Worm (Caenorhabditis elegans) whole organism, late embryonic: ENCODE measurements around the gene sptl-2.
A peak's percentile ranks its signal among the peaks of the same experiment; 100 is the strongest.

Experiments
- C08G9.2 ChIP-seq: sonication (generic microtip); optimal IDR thresholded peaks from 2 replicates; lab custom pipeline; 2016; ENCODE audit warnings: mild to moderate bottlenecking, missing genetic modification characterization, moderate library complexity, missing compliant biosample characterization
- C38D4.7 ChIP-seq: fragments of 200-800 bp; sonication (Bioruptor generic); optimal IDR thresholded peaks from 2 replicates; lab custom pipeline; 2018; ENCODE audit warnings: mild to moderate bottlenecking, missing genetic modification characterization, moderate library complexity, missing compliant biosample characterization
- F13H6.1 ChIP-seq: sonication (generic microtip); optimal IDR thresholded peaks from 2 replicates; lab custom pipeline; 2016; ENCODE audit warnings: missing genetic modification characterization, missing compliant biosample characterization
- K02D7.2 ChIP-seq: sonication (generic microtip); optimal IDR thresholded peaks from 2 replicates; lab custom pipeline; 2017; ENCODE audit warnings: mild to moderate bottlenecking, missing genetic modification characterization, missing compliant biosample characterization
- Y22D7AL.16 ChIP-seq: sonication (generic microtip); optimal IDR thresholded peaks from 2 replicates; lab custom pipeline; 2016; ENCODE audit warnings: missing genetic modification characterization, missing compliant biosample characterization
- ama-1 ChIP-seq: fragments of 150-350 bp; optimal IDR thresholded peaks from 2 replicates; lab custom pipeline; 2014
- ceh-30 ChIP-seq: fragments of 150-350 bp; optimal IDR thresholded peaks from 2 replicates; lab custom pipeline; 2014; ENCODE audit warnings: missing biosample characterization, missing genetic modification characterization
- ceh-34 ChIP-seq: sonication (generic microtip); optimal IDR thresholded peaks from 2 replicates; lab custom pipeline; 2016; ENCODE audit warnings: mild to moderate bottlenecking, missing genetic modification characterization, missing compliant biosample characterization
- ceh-9 ChIP-seq: sonication (generic microtip); optimal IDR thresholded peaks from 2 replicates; lab custom pipeline; 2016; ENCODE audit warnings: mild to moderate bottlenecking, missing genetic modification characterization, inconsistent platforms, missing compliant biosample characterization
- dmd-4 ChIP-seq: sonication (generic microtip); optimal IDR thresholded peaks from 2 replicates; lab custom pipeline; 2016; ENCODE audit warnings: borderline replicate concordance, missing genetic modification characterization, missing compliant biosample characterization
- elt-4 ChIP-seq: sonication (generic microtip); optimal IDR thresholded peaks from 2 replicates; lab custom pipeline; 2016; ENCODE audit warnings: missing genetic modification characterization, missing compliant biosample characterization
- ets-4 ChIP-seq: sonication (generic microtip); optimal IDR thresholded peaks from 2 replicates; lab custom pipeline; 2016; ENCODE audit warnings: missing genetic modification characterization, missing compliant biosample characterization
- eyg-1 ChIP-seq: sonication (generic microtip); optimal IDR thresholded peaks from 2 replicates; lab custom pipeline; 2016; ENCODE audit warnings: missing genotype, missing genetic modification characterization, missing compliant biosample characterization
- fkh-6 ChIP-seq: sonication (generic microtip); optimal IDR thresholded peaks from 2 replicates; lab custom pipeline; 2016; ENCODE audit warnings: missing genetic modification characterization, missing compliant biosample characterization
- gmeb-2 ChIP-seq: sonication (generic microtip); optimal IDR thresholded peaks from 2 replicates; lab custom pipeline; 2016; ENCODE audit warnings: missing genetic modification characterization, inconsistent platforms, missing compliant biosample characterization
- hlh-8 ChIP-seq: sonication (generic microtip); optimal IDR thresholded peaks from 2 replicates; lab custom pipeline; 2016; ENCODE audit warnings: missing genotype, missing genetic modification characterization, missing compliant biosample characterization
- madf-2 ChIP-seq: sonication (generic microtip); optimal IDR thresholded peaks from 2 replicates; lab custom pipeline; 2017; ENCODE audit warnings: missing genetic modification characterization, missing compliant biosample characterization
- nfya-1 ChIP-seq: sonication (generic microtip); optimal IDR thresholded peaks from 2 replicates; lab custom pipeline; 2017; ENCODE audit warnings: missing genetic modification characterization, mild to moderate bottlenecking, missing compliant biosample characterization, antibody characterized with exemption, moderate library complexity
- odd-2 ChIP-seq: sonication (generic microtip); optimal IDR thresholded peaks from 2 replicates; lab custom pipeline; 2017; ENCODE audit warnings: antibody characterized with exemption, mild to moderate bottlenecking, missing genetic modification characterization, missing compliant biosample characterization
- pag-3 ChIP-seq: sonication (generic microtip); optimal IDR thresholded peaks from 2 replicates; lab custom pipeline; 2016; ENCODE audit warnings: missing compliant biosample characterization, missing genetic modification characterization, borderline replicate concordance
- pat-9 ChIP-seq: fragments of 200-800 bp; sonication (Bioruptor generic); optimal IDR thresholded peaks from 2 replicates; lab custom pipeline; 2018; ENCODE audit warnings: mild to moderate bottlenecking, missing genetic modification characterization, moderate library complexity, missing compliant biosample characterization
- pax-1 ChIP-seq: fragments of 150-350 bp; optimal IDR thresholded peaks from 2 replicates; lab custom pipeline; 2014; ENCODE audit warnings: missing biosample characterization, missing genetic modification characterization
- pros-1 ChIP-seq: fragments of 150-350 bp; optimal IDR thresholded peaks from 2 replicates; lab custom pipeline; 2014; ENCODE audit warnings: missing biosample characterization, missing genetic modification reagents, missing genetic modification characterization
- rnt-1 ChIP-seq: sonication (generic microtip); optimal IDR thresholded peaks from 2 replicates; lab custom pipeline; 2016; ENCODE audit warnings: missing genetic modification characterization, missing compliant biosample characterization
- sdc-2 ChIP-seq: sonication (generic microtip); optimal IDR thresholded peaks from 2 replicates; lab custom pipeline; 2016; ENCODE audit warnings: missing genotype, missing genetic modification characterization, missing compliant biosample characterization
- sox-2 ChIP-seq: fragments of 200-800 bp; sonication (Bioruptor generic); IDR thresholded peaks from 2 replicates; pipeline ENCODE4 v1.3.6; 2022; ENCODE audit warnings: missing genetic modification reagents, missing genetic modification characterization, missing compliant biosample characterization
- sox-4 ChIP-seq: sonication (generic microtip); optimal IDR thresholded peaks from 2 replicates; lab custom pipeline; 2017; ENCODE audit warnings: mild to moderate bottlenecking, missing genetic modification characterization, inconsistent platforms, missing compliant biosample characterization
- ttx-3 ChIP-seq: sonication (generic microtip); optimal IDR thresholded peaks from 2 replicates; lab custom pipeline; 2016; ENCODE audit warnings: missing genetic modification reagents, missing genetic modification characterization, missing compliant biosample characterization
- unc-3 ChIP-seq, 2 experiments: fragments of 200-800 bp in 1 of 2; sonication (Bioruptor generic) in 1 of 2; sonication (generic microtip) in 1 of 2; conservative IDR thresholded peaks in 1 of 2; optimal IDR thresholded peaks in 1 of 2; 2 replicates each; pipeline versions ENCODE4 v1.3.6 to Lab custom; 2016 to 2022; ENCODE audit warnings: missing compliant biosample characterization in 2 of 2, missing genetic modification characterization in 2 of 2, missing genetic modification reagents in 1 of 2
- unc-42 ChIP-seq: sonication (generic microtip); optimal IDR thresholded peaks from 2 replicates; lab custom pipeline; 2016; ENCODE audit warnings: missing genotype, missing genetic modification characterization, missing compliant biosample characterization
- unc-55 ChIP-seq: sonication (generic microtip); optimal IDR thresholded peaks from 2 replicates; lab custom pipeline; 2017; ENCODE audit warnings: missing biosample characterization, missing genetic modification reagents, missing genetic modification characterization
- zip-5 ChIP-seq: sonication (generic microtip); optimal IDR thresholded peaks from 2 replicates; lab custom pipeline; 2016; ENCODE audit warnings: missing genetic modification characterization, missing compliant biosample characterization

The sptl-2 gene

ce11 chrV:8050059-8050677 lies 33.2 kb downstream of the sptl-2 start:
- TF ChIP-seq dmd-4 (tag; lab: Kevin White, UChicago) (peak; percentile 14), pax-1 (tag; lab: Kevin White, UChicago) (no peak), sox-4 (tag; lab: Kevin White, UChicago) (no peak), elt-4 (peak; percentile 74), hlh-8 (tag; lab: Kevin White, UChicago) (no peak), sdc-2 (tag; lab: Kevin White, UChicago) (no peak)

ce11 chrV:8050811-8051210 lies 33.8 kb downstream of the sptl-2 start, which contains the start of gene col-43:
col-43 (minus strand) TSS chrV:8050911.
- no peak for TF ChIP-seq odd-2 (tag; lab: Kevin White, UChicago)
- TF ChIP-seq eyg-1 = no peak
- no peak for TF ChIP-seq ceh-30 (tag; lab: Kevin White, UChicago)
- TF ChIP-seq K02D7.2 (tag; lab: Kevin White, UChicago) = no peak
- TF ChIP-seq Y22D7AL.16 (tag; lab: Kevin White, UChicago) = no peak
- no peak for TF ChIP-seq ceh-34 (tag; lab: Kevin White, UChicago)
- no peak for TF ChIP-seq dmd-4 (tag; lab: Kevin White, UChicago)
- TF ChIP-seq gmeb-2 (tag; lab: Kevin White, UChicago) = no peak
- no peak for TF ChIP-seq sox-2 (GFP tag; lab: Robert Waterston, UW)
- TF ChIP-seq, all 69 proteins: peak for 0

ce11 chrV:8051851-8052250 lies 34.8 kb downstream of the sptl-2 start, which contains the start of gene sth-1:
sth-1 (plus strand) TSS chrV:8052151.
- TF ChIP-seq pat-9 (tag; lab: Kevin White, UChicago) (no peak), fkh-6 (no peak), madf-2 (tag; lab: Kevin White, UChicago) (no peak), pax-1 (tag; lab: Kevin White, UChicago) (no peak), ama-1 (lab: Kevin White, UChicago) (no peak), unc-42 (no peak), ceh-9 (tag; lab: Kevin White, UChicago) (no peak), ets-4 (tag; lab: Kevin White, UChicago) (no peak), F13H6.1 (no peak), unc-55 (GFP tag; lab: Kevin White, UChicago) (no peak), rnt-1 (no peak), nfya-1 (tag; lab: Kevin White, UChicago) (no peak)

ce11 chrV:8054130-8054529 lies 37.1 kb downstream of the sptl-2 start, which contains the start of gene ZC513.2:
ZC513.2 (plus strand) TSS chrV:8054430.
- TF ChIP-seq madf-2 (tag; lab: Kevin White, UChicago) (no peak), C08G9.2 (tag; lab: Kevin White, UChicago) (no peak)

ce11 chrV:8055170-8055569 lies 38.2 kb downstream of the sptl-2 start:
- TF ChIP-seq sox-4 (tag; lab: Kevin White, UChicago) = no peak
- TF ChIP-seq zip-5 (tag; lab: Kevin White, UChicago) = no peak
- TF ChIP-seq dmd-4 (tag; lab: Kevin White, UChicago) = no peak
- TF ChIP-seq C38D4.7 (GFP tag; lab: Kevin White, UChicago) = no peak
- no peak for TF ChIP-seq pag-3
- TF ChIP-seq unc-42 = no peak
- no peak for TF ChIP-seq unc-3 (GFP tag; conservative IDR thresholded peaks at IDR 0.05; lab: Robert Waterston, UW)
- TF ChIP-seq unc-3 (tag; optimal IDR thresholded peaks at IDR 0.05; lab: Kevin White, UChicago) = no peak
- no peak for TF ChIP-seq ttx-3 (tag; lab: Kevin White, UChicago)
- TF ChIP-seq pros-1 (tag; lab: Kevin White, UChicago) = no peak
- TF ChIP-seq ama-1 (lab: Kevin White, UChicago) = no peak
